In genomic region chr2L:17466950-17467349, dm6 we compare ENCODE assay signal across 2 fruit fly cellular contexts.
TF ChIP-seq lines count a peak whose summit lies in the region.

No protein-coding gene starts in this region.

TF ChIP-seq in whole organism, embryonic, 481 proteins besides CTCF, POLR2A, EP300 and RAD21 (continued from another document):
- TF ChIP-seq bsh (GFP tag; optimal IDR thresholded peaks at IDR 0.05; lab: Kevin White, UChicago) (peak in 1 of 2 experiments; percentile 30), lmd (GFP tag; IDR thresholded peaks at IDR 0.05; lab: Robert Waterston, UW) (no peak), unpg (GFP tag; optimal IDR thresholded peaks at IDR 0.05; lab: Kevin White, UChicago) (peak; percentile 2), Drgx (GFP tag; IDR thresholded peaks at IDR 0.05; lab: Robert Waterston, UW) (peak; percentile 11; the same call in 1 of the 2 replicates), row (GFP tag; IDR thresholded peaks at IDR 0.05; lab: Robert Waterston, UW) (peak; percentile 14; the same call in 1 of the 3 replicates), Nf-YB (GFP tag; optimal IDR thresholded peaks at IDR 0.05; lab: Kevin White, UChicago) (no peak), slou (GFP tag; optimal IDR thresholded peaks at IDR 0.05; lab: Kevin White, UChicago) (no peak), Chrac-16 (GFP tag; optimal IDR thresholded peaks at IDR 0.05; lab: Kevin White, UChicago) (no peak), Ptx1 (GFP tag; IDR thresholded peaks at IDR 0.05; lab: Robert Waterston, UW) (0 out of 2 replicates have a peak, but pooled peaks have one; percentile 9), CG16779 (GFP tag; IDR thresholded peaks at IDR 0.05; lab: Robert Waterston, UW) (no peak), Dp (GFP tag; optimal IDR thresholded peaks at IDR 0.05; lab: Kevin White, UChicago) (no peak), Bgb (GFP tag; IDR thresholded peaks at IDR 0.05; lab: Robert Waterston, UW; ENCODE audit: partially characterized antibody) (no peak), CG30403 (GFP tag; optimal IDR thresholded peaks at IDR 0.05; lab: Kevin White, UChicago) (no peak), CG12299 (tag; optimal IDR thresholded peaks at IDR 0.05; lab: Kevin White, UChicago) (no peak), ken (GFP tag; IDR thresholded peaks at IDR 0.05; lab: Robert Waterston, UW) (no peak), Neu2 (GFP tag; optimal IDR thresholded peaks at IDR 0.05; lab: Kevin White, UChicago; ENCODE audit: borderline replicate concordance) (no peak), CG11504 (tag; optimal IDR thresholded peaks at IDR 0.05; lab: Kevin White, UChicago) (no peak), Ada2b (GFP tag; IDR thresholded peaks at IDR 0.05; lab: Robert Waterston, UW) (peak; percentile 19; the same call in 1 of the 2 replicates), Hr51 (GFP tag; optimal IDR thresholded peaks at IDR 0.05; lab: Kevin White, UChicago) (peak in 1 of 2 experiments; percentile 26), nmo (GFP tag; optimal IDR thresholded peaks at IDR 0.05; lab: Kevin White, UChicago) (no peak), hth (optimal IDR thresholded peaks at IDR 0.05; lab: Kevin White, UChicago) (no peak), lab (GFP tag; optimal IDR thresholded peaks at IDR 0.05; lab: Kevin White, UChicago) (peak; percentile 30), CG7357 (GFP tag; IDR thresholded peaks at IDR 0.05; lab: Robert Waterston, UW) (no peak), sc (optimal IDR thresholded peaks at IDR 0.05; lab: Kevin White, UChicago) (no peak), sc (GFP tag; optimal IDR thresholded peaks at IDR 0.05; lab: Kevin White, UChicago) (no peak), CG7928 (GFP tag; optimal IDR thresholded peaks at IDR 0.05; lab: Kevin White, UChicago) (no peak), gem (tag; optimal IDR thresholded peaks at IDR 0.05; lab: Kevin White, UChicago) (peak; percentile 30), CG34224 (GFP tag; IDR thresholded peaks at IDR 0.05; lab: Robert Waterston, UW; ENCODE audit: partially characterized antibody) (no peak), Sox102F (GFP tag; optimal IDR thresholded peaks at IDR 0.05; lab: Kevin White, UChicago) (peak; percentile 39), Ets65A (GFP tag; lab: Kevin White, UChicago) (peak; percentile 74), Scr (GFP tag; IDR thresholded peaks at IDR 0.05; lab: Robert Waterston, UW; ENCODE audit: partially characterized antibody) (no peak), crc (GFP tag; optimal IDR thresholded peaks at IDR 0.05; lab: Kevin White, UChicago) (no peak), maf-S (GFP tag; optimal IDR thresholded peaks at IDR 0.05; lab: Kevin White, UChicago) (no peak)

TF ChIP-seq in whole organism, prepupa, 60 proteins besides CTCF, POLR2A, EP300 and RAD21 (continued from another document):
- TF ChIP-seq CG7368 (GFP tag; optimal IDR thresholded peaks at IDR 0.05; lab: Kevin White, UChicago) (no peak), Blimp-1 (GFP tag; optimal IDR thresholded peaks at IDR 0.05; lab: Kevin White, UChicago) (no peak), dac (GFP tag; optimal IDR thresholded peaks at IDR 0.05; lab: Kevin White, UChicago) (no peak), CG6808 (GFP tag; optimal IDR thresholded peaks at IDR 0.05; lab: Kevin White, UChicago) (no peak), CG6854 (GFP tag; optimal IDR thresholded peaks at IDR 0.05; lab: Kevin White, UChicago) (no peak), CG6276 (GFP tag; optimal IDR thresholded peaks at IDR 0.05; lab: Kevin White, UChicago) (peak; percentile 39), Sox14 (GFP tag; optimal IDR thresholded peaks at IDR 0.05; lab: Kevin White, UChicago) (peak; percentile 46), lz (GFP tag; optimal IDR thresholded peaks at IDR 0.05; lab: Kevin White, UChicago) (peak; percentile 7), Ets96B (tag; optimal IDR thresholded peaks at IDR 0.05; lab: Kevin White, UChicago) (peak; percentile 6), Smox (GFP tag; optimal IDR thresholded peaks at IDR 0.05; lab: Kevin White, UChicago) (no peak), salr (GFP tag; optimal IDR thresholded peaks at IDR 0.05; lab: Kevin White, UChicago) (no peak), vri (GFP tag; optimal IDR thresholded peaks at IDR 0.05; lab: Kevin White, UChicago) (no peak), eg (GFP tag; IDR thresholded peaks at IDR 0.05; lab: Robert Waterston, UW) (peak; percentile 58), CG15336 (GFP tag; IDR thresholded peaks at IDR 0.05; lab: Robert Waterston, UW) (peak; percentile 75), CG16779 (tag; optimal IDR thresholded peaks at IDR 0.05; lab: Kevin White, UChicago) (no peak), CG3919 (GFP tag; optimal IDR thresholded peaks at IDR 0.05; lab: Kevin White, UChicago) (peak; percentile 2), OdsH (GFP tag; optimal IDR thresholded peaks at IDR 0.05; lab: Kevin White, UChicago) (peak; percentile 46), CG6163 (GFP tag; IDR thresholded peaks at IDR 0.05; lab: Robert Waterston, UW) (peak; percentile 42; the same call in 1 of the 3 replicates), Hr39 (GFP tag; optimal IDR thresholded peaks at IDR 0.05; lab: Kevin White, UChicago) (no peak), CG3032 (tag; optimal IDR thresholded peaks at IDR 0.05; lab: Kevin White, UChicago) (no peak), cyc (GFP tag; optimal IDR thresholded peaks at IDR 0.05; lab: Kevin White, UChicago) (no peak), Hr4 (GFP tag; optimal IDR thresholded peaks at IDR 0.05; lab: Kevin White, UChicago) (peak; percentile 58), net (GFP tag; optimal IDR thresholded peaks at IDR 0.05; lab: Kevin White, UChicago) (no peak), topi (GFP tag; optimal IDR thresholded peaks at IDR 0.05; lab: Kevin White, UChicago) (no peak), esn (GFP tag; optimal IDR thresholded peaks at IDR 0.05; lab: Kevin White, UChicago) (peak; percentile 26), CG8319 (GFP tag; optimal IDR thresholded peaks at IDR 0.05; lab: Kevin White, UChicago) (no peak), Sox102F (GFP tag; optimal IDR thresholded peaks at IDR 0.05; lab: Kevin White, UChicago) (no peak), achi (GFP tag; optimal IDR thresholded peaks at IDR 0.05; lab: Kevin White, UChicago) (peak; percentile 34), CG10631 (GFP tag; optimal IDR thresholded peaks at IDR 0.05; lab: Kevin White, UChicago) (peak; percentile 46), CG34406 (GFP tag; optimal IDR thresholded peaks at IDR 0.05; lab: Kevin White, UChicago) (no peak), CG11902 (GFP tag; optimal IDR thresholded peaks at IDR 0.05; lab: Kevin White, UChicago) (no peak), Met (GFP tag; optimal IDR thresholded peaks at IDR 0.05; lab: Kevin White, UChicago) (no peak), CG8632 (GFP tag; optimal IDR thresholded peaks at IDR 0.05; lab: Kevin White, UChicago) (peak; percentile 24), Sox15 (GFP tag; optimal IDR thresholded peaks at IDR 0.05; lab: Kevin White, UChicago) (no peak), fkh (GFP tag; optimal IDR thresholded peaks at IDR 0.05; lab: Kevin White, UChicago) (no peak)
